Fruit fly (Drosophila melanogaster): ENCODE results near the gene stx.

Gene stx

dm6 chrX:10762959-10763883 lies 18.5 kb upstream of the stx start:
- TF ChIP-seq Ets21C (GFP tag; optimal IDR thresholded peaks at IDR 0.05) (no peak), CG11762 (GFP tag; optimal IDR thresholded peaks at IDR 0.05; ENCODE audit: insufficient read depth) (no peak), CG3919 (GFP tag; optimal IDR thresholded peaks at IDR 0.05) (no peak), vri (GFP tag; optimal IDR thresholded peaks at IDR 0.05) (peak; percentile 42), ss (GFP tag; optimal IDR thresholded peaks at IDR 0.05) (peak; percentile 25 to 55), CG8319 (GFP tag; optimal IDR thresholded peaks at IDR 0.05) (no peak), CG6163 (GFP tag; IDR thresholded peaks at IDR 0.05) (peak; percentile 48; the same call in 1 of the 3 replicates), CG6276 (GFP tag; optimal IDR thresholded peaks at IDR 0.05) (peak; percentile 29), CG4318 (GFP tag; optimal IDR thresholded peaks at IDR 0.05) (no peak), Hr4 (GFP tag; optimal IDR thresholded peaks at IDR 0.05) (no peak), Met (GFP tag; optimal IDR thresholded peaks at IDR 0.05) (peak; percentile 22), CG11902 (GFP tag; optimal IDR thresholded peaks at IDR 0.05) (no peak), CG10631 (GFP tag; optimal IDR thresholded peaks at IDR 0.05) (no peak), Sox14 (GFP tag; optimal IDR thresholded peaks at IDR 0.05) (peak; percentile 48), Sox15 (GFP tag; optimal IDR thresholded peaks at IDR 0.05) (no peak), eg (GFP tag; IDR thresholded peaks at IDR 0.05) (no peak), net (GFP tag; optimal IDR thresholded peaks at IDR 0.05) (no peak), dsx (GFP tag; optimal IDR thresholded peaks at IDR 0.05; ENCODE audit: poor library complexity, severe bottlenecking) (peak; percentile 16), CG11294 (GFP tag; IDR thresholded peaks at IDR 0.05) (no peak), Blimp-1 (GFP tag; optimal IDR thresholded peaks at IDR 0.05) (no peak), CG9139 (GFP tag; optimal IDR thresholded peaks at IDR 0.05) (no peak), CG16779 (tag; optimal IDR thresholded peaks at IDR 0.05) (peak; percentile 21), topi (GFP tag; optimal IDR thresholded peaks at IDR 0.05) (no peak), CG32006 (GFP tag; optimal IDR thresholded peaks at IDR 0.05) (no peak), Eip78C (GFP tag) (peak; percentile 69), svp (GFP tag) (peak; percentile 67), Eip75B (GFP tag; optimal IDR thresholded peaks at IDR 0.05) (peak; percentile 23)

DNA sequence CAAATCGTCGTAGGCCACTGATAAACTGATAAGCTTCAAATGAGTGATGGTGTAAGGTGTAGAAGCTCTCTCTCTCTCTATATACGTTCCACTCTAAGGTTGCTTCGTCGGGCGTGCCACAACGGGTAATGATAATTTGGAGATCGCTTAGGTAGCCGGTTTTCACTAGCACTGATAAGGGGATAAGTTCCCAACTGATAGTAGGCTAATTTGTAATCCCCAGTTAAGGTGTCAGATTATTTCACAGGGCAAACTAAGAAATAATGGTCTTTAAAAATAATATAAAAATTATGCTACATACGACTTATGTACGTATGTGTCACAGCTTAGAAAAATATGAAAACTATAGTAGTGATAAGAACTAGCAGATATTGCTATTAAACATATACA lies 17.8 kb upstream of the stx start:
- TF ChIP-seq ss (GFP tag; optimal IDR thresholded peaks at IDR 0.05), result no peak
- TF ChIP-seq spab (GFP tag; optimal IDR thresholded peaks at IDR 0.05), result no peak
- TF ChIP-seq Hr38 (GFP tag; optimal IDR thresholded peaks at IDR 0.05), result no peak
- TF ChIP-seq Ets96B (tag; optimal IDR thresholded peaks at IDR 0.05), result no peak
- TF ChIP-seq net (GFP tag; optimal IDR thresholded peaks at IDR 0.05), result no peak
- no peak for TF ChIP-seq CG6792 (GFP tag; optimal IDR thresholded peaks at IDR 0.05)
- TF ChIP-seq Ets21C (GFP tag; optimal IDR thresholded peaks at IDR 0.05), result no peak
- no peak for TF ChIP-seq Sox102F (GFP tag; optimal IDR thresholded peaks at IDR 0.05)
- no peak for TF ChIP-seq CG11902 (GFP tag; optimal IDR thresholded peaks at IDR 0.05)
- TF ChIP-seq CG11294 (GFP tag; IDR thresholded peaks at IDR 0.05), result no peak
- TF ChIP-seq Eip75B (GFP tag; optimal IDR thresholded peaks at IDR 0.05), result no peak
- TF ChIP-seq CG6276 (GFP tag; optimal IDR thresholded peaks at IDR 0.05), result no peak
- no peak for TF ChIP-seq Met (GFP tag; optimal IDR thresholded peaks at IDR 0.05)
- no peak for TF ChIP-seq CG3919 (GFP tag; optimal IDR thresholded peaks at IDR 0.05)
- TF ChIP-seq CG7368 (GFP tag; optimal IDR thresholded peaks at IDR 0.05), result no peak
- TF ChIP-seq CG31627 (GFP tag; optimal IDR thresholded peaks at IDR 0.05), result no peak
- TF ChIP-seq dac (GFP tag; optimal IDR thresholded peaks at IDR 0.05), result no peak
- no peak for TF ChIP-seq CG8632 (GFP tag; optimal IDR thresholded peaks at IDR 0.05)
- no peak for TF ChIP-seq CG6854 (GFP tag; optimal IDR thresholded peaks at IDR 0.05)

dm6 chrX:10757616-10758078 lies 12.9 kb upstream of the stx start, which contains the start of gene Rph:
Gene Rph, minus strand, starts transcription at chrX:10757666.
- peak; percentile 10 for TF ChIP-seq achi (GFP tag; optimal IDR thresholded peaks at IDR 0.05)
- TF ChIP-seq esn (GFP tag; optimal IDR thresholded peaks at IDR 0.05), result no peak
- TF ChIP-seq CG10631 (GFP tag; optimal IDR thresholded peaks at IDR 0.05), result peak; percentile 8
- peak; percentile 50 for TF ChIP-seq Eip78C (GFP tag)
